Worm (Caenorhabditis elegans): ENCODE measurements around the gene Y45F3A.9.

The Y45F3A.9 gene

DNA sequence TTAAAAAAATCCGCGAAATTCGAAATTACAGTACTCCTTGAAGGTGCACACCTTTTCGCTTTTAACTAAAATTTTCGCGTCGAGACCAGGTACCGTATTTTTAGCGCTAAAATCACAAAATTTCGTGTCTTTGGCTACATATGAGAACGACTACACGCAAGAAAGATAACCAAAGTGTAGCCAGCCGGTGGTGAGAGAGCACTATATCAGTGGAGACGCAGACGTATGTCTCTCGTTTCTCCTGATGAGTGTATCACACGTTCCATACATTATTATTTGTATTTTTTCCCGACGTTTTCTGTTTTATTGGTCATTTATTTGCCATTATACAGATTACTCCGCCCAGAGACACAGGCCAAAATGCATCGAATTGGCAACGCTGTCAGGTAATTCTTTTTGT is 29.0 kb downstream of the Y45F3A.9 start, which contains the start of gene acdh-11:
acdh-11 (plus strand) TSS at position 333 of the 400 bp plus-strand sequence.
- TF ChIP-seq unc-62 (GFP tag; optimal IDR thresholded peaks at IDR 0.05): no peak

ce11 chrIII:10562542-10562941 is 32.4 kb downstream of the Y45F3A.9 start:
- no peak for TF ChIP-seq unc-62 (GFP tag; optimal IDR thresholded peaks at IDR 0.05)

DNA sequence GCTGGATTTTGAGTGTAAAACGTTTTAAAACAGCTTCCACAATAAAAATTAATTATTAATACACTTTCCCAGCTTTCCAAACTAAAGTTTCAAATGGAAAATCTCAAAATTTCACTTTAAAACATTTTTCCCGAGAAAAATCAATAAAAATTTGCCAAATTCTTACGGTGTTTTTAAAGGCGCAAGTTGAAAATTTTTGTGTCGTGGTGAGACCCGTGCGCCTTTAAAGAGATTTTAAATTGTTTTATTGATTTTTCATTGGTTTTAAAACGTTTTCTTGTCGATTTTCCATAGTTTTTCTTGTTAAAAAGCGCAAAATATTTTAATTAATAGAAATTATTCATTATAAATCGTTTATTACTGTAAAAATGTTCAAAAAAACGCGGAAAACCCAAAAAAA is 33.1 kb downstream of the Y45F3A.9 start, which contains the start of gene Y45F3A.1:
Y45F3A.1 (minus strand) TSS at position 12 of the 400 bp plus-strand sequence.
- TF ChIP-seq unc-62 (GFP tag; optimal IDR thresholded peaks at IDR 0.05): no peak

ce11 chrIII:10560296-10560695 is 34.7 kb downstream of the Y45F3A.9 start, which contains the start of gene rab-30:
TSS of gene rab-30 (plus strand) at chrIII:10560596.
- TF ChIP-seq unc-62 (GFP tag; optimal IDR thresholded peaks at IDR 0.05): no peak

DNA sequence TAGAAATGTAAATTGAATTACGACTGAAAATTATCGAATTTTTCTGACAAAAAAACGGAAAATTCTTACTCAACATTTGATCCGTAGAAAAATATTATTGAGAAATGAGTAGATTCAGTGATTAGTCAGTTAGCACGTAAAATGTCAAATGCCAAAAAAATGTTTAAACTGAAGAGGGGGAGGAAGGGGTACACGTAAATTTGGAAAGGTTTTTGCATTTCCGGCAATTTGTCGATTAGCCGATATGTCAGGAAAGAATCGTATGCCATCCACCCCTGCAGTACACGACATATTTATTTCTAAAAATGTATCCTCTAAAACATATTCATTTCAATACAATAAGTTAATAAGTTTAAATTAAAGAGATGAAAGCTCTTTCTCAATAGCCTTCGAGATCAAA is 37.1 kb downstream of the Y45F3A.9 start, which contains the start of gene T21C12.4:
T21C12.4 (minus strand) TSS at position 101 of the 400 bp plus-strand sequence.
- TF ChIP-seq unc-62 (GFP tag; optimal IDR thresholded peaks at IDR 0.05): no peak

- no peak for TF ChIP-seq unc-62 (GFP tag; optimal IDR thresholded peaks at IDR 0.05)
Measured at ce11 chrIII:10552929-10553328, 42.0 kb downstream of the Y45F3A.9 start, which contains the start of gene T21C12.8. TSS of gene T21C12.8 (minus strand) at chrIII:10553029.
